Fruit fly (Drosophila melanogaster) whole organism, embryonic: ENCODE data around the gene zfh2.

Source experiments
- BEAF-32 ChIP-seq: fragments of 200-800 bp; sonication (Bioruptor generic); optimal IDR thresholded peaks from 3 replicates; lab custom pipeline; 2017; ENCODE audit warnings: missing biosample characterization, missing genetic modification characterization, mild to moderate bottlenecking, moderate library complexity, missing genetic modification reagents
- Bdp1 ChIP-seq: fragments of 200-800 bp; sonication (Bioruptor generic); optimal IDR thresholded peaks from 3 replicates; lab custom pipeline; 2016; ENCODE audit warnings: missing biosample characterization, missing genetic modification characterization
- CG1024 ChIP-seq: fragments of 200-800 bp; sonication (Bioruptor generic); IDR thresholded peaks from 2 replicates; pipeline ENCODE4 v1.3.6; 2022; ENCODE audit warnings: missing biosample characterization, missing genetic modification characterization
- CG11504 ChIP-seq: fragments of 200-800 bp; sonication (Bioruptor generic); optimal IDR thresholded peaks from 3 replicates; lab custom pipeline; 2019; ENCODE audit warnings: missing biosample characterization, mild to moderate bottlenecking, missing genetic modification characterization, moderate library complexity
- CG11723 ChIP-seq: fragments of 200-800 bp; sonication (Bioruptor generic); optimal IDR thresholded peaks from 2 replicates; lab custom pipeline; 2017; ENCODE audit warnings: missing biosample characterization, mild to moderate bottlenecking, missing genetic modification characterization
- CG12104 ChIP-seq: fragments of 200-800 bp; sonication (Bioruptor generic); optimal IDR thresholded peaks from 3 replicates; lab custom pipeline; 2016; ENCODE audit warnings: missing biosample characterization, missing genetic modification characterization
- CG12236 ChIP-seq: fragments of 200-800 bp; sonication (Bioruptor generic); optimal IDR thresholded peaks from 2 replicates; lab custom pipeline; 2016; ENCODE audit warnings: missing biosample characterization, missing genetic modification characterization
- CG13894 ChIP-seq: fragments of 200-800 bp; sonication (Bioruptor generic); optimal IDR thresholded peaks from 3 replicates; lab custom pipeline; 2018; ENCODE audit warnings: missing biosample characterization, mild to moderate bottlenecking, missing genetic modification characterization, moderate library complexity
- CG14667 ChIP-seq: fragments of 200-800 bp; sonication (Bioruptor generic); IDR thresholded peaks from 2 replicates; pipeline ENCODE4 v1.3.6; 2022; ENCODE audit warnings: missing biosample characterization, missing genetic modification characterization
- CG14965 ChIP-seq: fragments of 200-800 bp; sonication (Bioruptor generic); optimal IDR thresholded peaks from 2 replicates; lab custom pipeline; 2016; ENCODE audit warnings: missing biosample characterization, missing genetic modification characterization, borderline replicate concordance
- CG15269 ChIP-seq: fragments of 200-800 bp; sonication (Bioruptor generic); optimal IDR thresholded peaks from 2 replicates; lab custom pipeline; 2018; ENCODE audit warnings: missing biosample characterization, mild to moderate bottlenecking, missing genetic modification characterization, moderate library complexity
- CG1603 ChIP-seq: fragments of 200-800 bp; sonication (Bioruptor generic); optimal IDR thresholded peaks from 2 replicates; lab custom pipeline; 2019; ENCODE audit warnings: missing biosample characterization, mild to moderate bottlenecking, missing genetic modification characterization, moderate library complexity
- CG16863 ChIP-seq: fragments of 200-800 bp; sonication (Bioruptor generic); optimal IDR thresholded peaks from 3 replicates; lab custom pipeline; 2016; ENCODE audit warnings: missing biosample characterization, missing genetic modification characterization
- CG17361 ChIP-seq: fragments of 200-800 bp; sonication (Bioruptor generic); IDR thresholded peaks from 3 replicates; pipeline ENCODE4 v1.3.6; 2022; ENCODE audit warnings: missing biosample characterization, missing genetic modification characterization
- CG17385 ChIP-seq: fragments of 200-800 bp; sonication (Bioruptor generic); optimal IDR thresholded peaks from 3 replicates; lab custom pipeline; 2018; ENCODE audit warnings: missing biosample characterization, mild to moderate bottlenecking, missing genetic modification characterization
- CG17802 ChIP-seq: fragments of 200-800 bp; sonication (Bioruptor generic); optimal IDR thresholded peaks from 2 replicates; lab custom pipeline; 2018; ENCODE audit warnings: missing biosample characterization, mild to moderate bottlenecking, missing genetic modification characterization, moderate library complexity
- CG18011 ChIP-seq: fragments of 200-800 bp; sonication (Bioruptor generic); optimal IDR thresholded peaks from 2 replicates; lab custom pipeline; 2017; ENCODE audit warnings: missing biosample characterization, missing genetic modification characterization, mild to moderate bottlenecking, moderate library complexity, missing genotype
- CG2120 ChIP-seq: fragments of 200-800 bp; sonication (Bioruptor generic); optimal IDR thresholded peaks from 3 replicates; lab custom pipeline; 2016; ENCODE audit warnings: missing biosample characterization, missing genetic modification characterization
- CG2712 ChIP-seq: fragments of 200-800 bp; optimal IDR thresholded peaks from 3 replicates; lab custom pipeline; 2019; ENCODE audit warnings: missing biosample characterization, mild to moderate bottlenecking, missing genetic modification characterization, moderate library complexity
- CG30020 ChIP-seq: fragments of 200-800 bp; optimal IDR thresholded peaks from 2 replicates; lab custom pipeline; 2019; ENCODE audit warnings: missing biosample characterization, mild to moderate bottlenecking, missing genetic modification characterization, moderate library complexity
- CG32772 ChIP-seq: fragments of 200-800 bp; sonication (Bioruptor generic); IDR thresholded peaks from 2 replicates; pipeline ENCODE4 v1.3.6; 2022; ENCODE audit warnings: missing biosample characterization, missing genetic modification characterization
- CG7357 ChIP-seq: fragments of 200-800 bp; sonication (Bioruptor generic); IDR thresholded peaks from 3 replicates; pipeline ENCODE4 v1.3.6; 2022; ENCODE audit warnings: missing biosample characterization, missing genetic modification characterization
- CG9797 ChIP-seq: fragments of 200-800 bp; sonication (Bioruptor generic); optimal IDR thresholded peaks from 3 replicates; lab custom pipeline; 2018; ENCODE audit warnings: missing biosample characterization, mild to moderate bottlenecking, missing genetic modification characterization
- D19A ChIP-seq: fragments of 200-800 bp; optimal IDR thresholded peaks from 3 replicates; lab custom pipeline; 2019; ENCODE audit warnings: missing biosample characterization, mild to moderate bottlenecking, missing genetic modification characterization, moderate library complexity
- D19B ChIP-seq: fragments of 200-800 bp; sonication (Bioruptor generic); optimal IDR thresholded peaks from 2 replicates; lab custom pipeline; 2017; ENCODE audit warnings: missing biosample characterization, mild to moderate bottlenecking, missing genetic modification characterization
- Eip74EF ChIP-seq, 2 experiments: fragments of 200-800 bp in 1 of 2; fragments of >200 bp in 1 of 2; sonication (Bioruptor generic) in 1 of 2; optimal IDR thresholded peaks; 2 replicates each; lab custom pipeline; 2017 to 2019; ENCODE audit warnings: missing biosample characterization in 2 of 2, missing genetic modification characterization in 2 of 2, mild to moderate bottlenecking in 1 of 2, moderate library complexity in 1 of 2
- HHEX ChIP-seq: fragments of 200-800 bp; sonication (Bioruptor generic); optimal IDR thresholded peaks from 3 replicates; lab custom pipeline; 2017; ENCODE audit warnings: missing biosample characterization, mild to moderate bottlenecking, missing genetic modification characterization, missing genetic modification reagents
- Hr3 ChIP-seq: fragments of 200-800 bp; sonication (Bioruptor generic); optimal IDR thresholded peaks from 3 replicates; lab custom pipeline; 2016; ENCODE audit warnings: missing biosample characterization, missing genetic modification characterization
- MESR4 ChIP-seq: fragments of 200-800 bp; sonication (Bioruptor generic); optimal IDR thresholded peaks from 2 replicates; lab custom pipeline; 2018; ENCODE audit warnings: missing biosample characterization, mild to moderate bottlenecking, missing genetic modification characterization, moderate library complexity
- Myb ChIP-seq: fragments of 200-800 bp; sonication (Bioruptor generic); optimal IDR thresholded peaks from 2 replicates; lab custom pipeline; 2016; ENCODE audit warnings: missing biosample characterization, missing genetic modification characterization
- NK7.1 ChIP-seq: fragments of 200-800 bp; sonication (Bioruptor generic); optimal IDR thresholded peaks from 3 replicates; lab custom pipeline; 2016; ENCODE audit warnings: missing biosample characterization, missing genetic modification characterization
- Six4 ChIP-seq: fragments of 200-800 bp; sonication (Bioruptor generic); optimal IDR thresholded peaks from 2 replicates; lab custom pipeline; 2016; ENCODE audit warnings: missing biosample characterization, missing genetic modification characterization
- Taf1 ChIP-seq: fragments of 200-800 bp; sonication (Bioruptor generic); IDR thresholded peaks from 2 replicates; pipeline ENCODE4 v1.3.6; 2022; ENCODE audit warnings: missing biosample characterization, missing genetic modification characterization
- ac ChIP-seq: fragments of 200-800 bp; sonication (Bioruptor generic); optimal IDR thresholded peaks from 3 replicates; lab custom pipeline; 2017; ENCODE audit warnings: missing biosample characterization, mild to moderate bottlenecking, missing genetic modification characterization
- caup ChIP-seq: fragments of 200-800 bp; sonication (Bioruptor generic); optimal IDR thresholded peaks from 3 replicates; lab custom pipeline; 2017; ENCODE audit warnings: missing biosample characterization, mild to moderate bottlenecking, missing genetic modification characterization, moderate library complexity; ENCODE audit not compliant: severe bottlenecking
- cg ChIP-seq: fragments of 200-800 bp; sonication (Bioruptor generic); optimal IDR thresholded peaks from 3 replicates; lab custom pipeline; 2019; ENCODE audit warnings: missing biosample characterization, mild to moderate bottlenecking, missing genetic modification characterization, moderate library complexity
- chm ChIP-seq: fragments of 200-800 bp; sonication (Bioruptor generic); IDR thresholded peaks from 2 replicates; pipeline ENCODE4 v1.3.6; 2022; ENCODE audit warnings: missing biosample characterization, missing genetic modification characterization
- corto ChIP-seq: fragments of 200-800 bp; sonication (Bioruptor generic); optimal IDR thresholded peaks from 2 replicates; lab custom pipeline; 2016; ENCODE audit warnings: missing biosample characterization, mild to moderate bottlenecking, missing genetic modification characterization, moderate library complexity
- da ChIP-seq: fragments of 200-800 bp; sonication (Bioruptor generic); optimal IDR thresholded peaks from 2 replicates; lab custom pipeline; 2016; ENCODE audit warnings: missing biosample characterization, missing genetic modification characterization
- dmrt99B ChIP-seq: fragments of 200-800 bp; sonication (Bioruptor generic); optimal IDR thresholded peaks from 2 replicates; lab custom pipeline; 2018; ENCODE audit warnings: missing biosample characterization, mild to moderate bottlenecking, missing genetic modification characterization, moderate library complexity
- gem ChIP-seq: fragments of 200-800 bp; sonication (Bioruptor generic); optimal IDR thresholded peaks from 2 replicates; lab custom pipeline; 2019; ENCODE audit warnings: missing biosample characterization, mild to moderate bottlenecking, missing genetic modification characterization, moderate library complexity
- h ChIP-seq: fragments of >200 bp; optimal IDR thresholded peaks from 2 replicates; lab custom pipeline; 2017
- lola ChIP-seq, 3 experiments: fragments of >200 bp in 2 of 3; fragments of 200-800 bp in 1 of 3; sonication (Bioruptor generic) in 1 of 3; optimal IDR thresholded peaks; 2 replicates each; lab custom pipeline; 2017 to 2019; ENCODE audit warnings: missing biosample characterization in 3 of 3, missing genetic modification characterization in 3 of 3, mild to moderate bottlenecking in 1 of 3, moderate library complexity in 1 of 3
- mam ChIP-seq: fragments of 200-800 bp; sonication (Bioruptor generic); optimal IDR thresholded peaks from 3 replicates; lab custom pipeline; 2016; ENCODE audit warnings: missing biosample characterization, missing genetic modification characterization
- onecut ChIP-seq: fragments of 200-800 bp; sonication (Bioruptor generic); IDR thresholded peaks from 2 replicates; pipeline ENCODE4 v1.3.6; 2022; ENCODE audit warnings: missing biosample characterization, missing genetic modification characterization
- pros ChIP-seq: fragments of 200-800 bp; sonication (Bioruptor generic); optimal IDR thresholded peaks from 3 replicates; lab custom pipeline; 2019; ENCODE audit warnings: missing biosample characterization, mild to moderate bottlenecking, missing genetic modification characterization, moderate library complexity
- rib ChIP-seq: fragments of 200-800 bp; sonication (Bioruptor generic); IDR thresholded peaks from 2 replicates; pipeline ENCODE4 v1.3.6; 2022; ENCODE audit warnings: missing biosample characterization, missing genetic modification characterization
- sqz ChIP-seq: fragments of 200-800 bp; sonication (Bioruptor generic); optimal IDR thresholded peaks from 3 replicates; lab custom pipeline; 2018; ENCODE audit warnings: missing biosample characterization, mild to moderate bottlenecking, missing genetic modification characterization
- ssp ChIP-seq: fragments of 200-800 bp; sonication (Bioruptor generic); IDR thresholded peaks from 2 replicates; pipeline ENCODE4 v1.3.6; 2022; ENCODE audit warnings: missing biosample characterization, missing genetic modification characterization

zfh2 gene

dm6 chr4:466976-467639 lies 34.5 kb upstream of the zfh2 start, which contains the start of gene CG33941:
CG33941 (plus strand) TSS chr4:467497.
- TF ChIP-seq CG17361 (GFP tag; lab: Robert Waterston, UW) (peak; percentile 33; the same call in 1 of the 3 replicates), ssp (GFP tag; lab: Robert Waterston, UW) (peak; percentile 92), gem (tag; lab: Kevin White, UChicago) (peak; percentile 9), CG16863 (GFP tag; lab: Kevin White, UChicago) (no peak), ac (no peak), CG32772 (GFP tag; lab: Robert Waterston, UW) (no peak), lola (GFP tag; optimal IDR thresholded peaks at IDR 0.05; lab: Kevin White, UChicago) (peak in 1 of 3 experiments; percentile 93), h (lab: Kevin White, UChicago) (no peak), CG2120 (GFP tag; lab: Kevin White, UChicago) (no peak), dmrt99B (tag; lab: Kevin White, UChicago) (no peak), onecut (no peak), cg (GFP tag; lab: Kevin White, UChicago) (no peak), Taf1 (GFP tag; lab: Robert Waterston, UW) (no peak), da (GFP tag; lab: Kevin White, UChicago) (no peak), Hr3 (GFP tag; lab: Kevin White, UChicago) (peak; percentile 19), CG18011 (GFP tag; lab: Kevin White, UChicago) (no peak), CG17802 (tag; lab: Kevin White, UChicago) (peak; percentile 80), mam (GFP tag; lab: Kevin White, UChicago) (no peak), Six4 (no peak), CG9797 (GFP tag; lab: Kevin White, UChicago) (no peak), CG1603 (tag; lab: Kevin White, UChicago) (peak; percentile 57), CG30020 (tag; lab: Kevin White, UChicago) (peak; percentile 96), NK7.1 (GFP tag; lab: Kevin White, UChicago) (no peak), CG14965 (GFP tag; lab: Kevin White, UChicago) (no peak), MESR4 (peak; percentile 28), CG17385 (GFP tag; lab: Kevin White, UChicago) (no peak), CG11504 (tag; lab: Kevin White, UChicago) (no peak), CG1024 (GFP tag; lab: Robert Waterston, UW) (peak; percentile 93; the same call in 1 of the 2 replicates), CG15269 (tag; lab: Kevin White, UChicago) (no peak), CG12104 (no peak), Bdp1 (GFP tag; lab: Kevin White, UChicago) (no peak), CG7357 (peak; percentile 68; the same call in 2 of the 3 replicates), Eip74EF (GFP tag; optimal IDR thresholded peaks at IDR 0.05; lab: Kevin White, UChicago) (peak in 1 of 2 experiments; percentile 49), D19B (GFP tag; lab: Kevin White, UChicago) (no peak), chm (GFP tag; lab: Robert Waterston, UW) (no peak), BEAF-32 (GFP tag; lab: Kevin White, UChicago) (peak; percentile 35), CG2712 (tag; lab: Kevin White, UChicago) (peak; percentile 13), CG12236 (GFP tag; lab: Kevin White, UChicago) (no peak), sqz (GFP tag; lab: Kevin White, UChicago) (no peak)

dm6 chr4:468031-468430 lies 33.6 kb upstream of the zfh2 start:
- TF ChIP-seq MESR4 (peak; percentile 2), Myb (GFP tag; lab: Kevin White, UChicago) (peak; percentile 4), CG13894 (tag; lab: Kevin White, UChicago) (peak; percentile 76), rib (GFP tag; lab: Robert Waterston, UW) (no peak), onecut (peak; percentile 78), HHEX (no peak), CG1603 (tag; lab: Kevin White, UChicago) (peak; percentile 23), corto (no peak), caup (GFP tag; lab: Kevin White, UChicago) (no peak), pros (GFP tag; lab: Kevin White, UChicago) (peak; percentile 82), D19A (tag; lab: Kevin White, UChicago) (peak; percentile 53), CG14667 (GFP tag; lab: Robert Waterston, UW) (no peak), CG11723 (GFP tag; lab: Kevin White, UChicago) (peak; percentile 36)
